Worm (Caenorhabditis elegans): ENCODE measurements around the gene Y49E10.30.

- TF ChIP-seq dao-5 (tag; optimal IDR thresholded peaks at IDR 0.05) = no peak
- TF ChIP-seq him-1 (tag; optimal IDR thresholded peaks at IDR 0.05) = no peak
- no peak for TF ChIP-seq W03F9.2 (tag; optimal IDR thresholded peaks at IDR 0.05)
Measured at ce11 chrIII:12375614-12376013, 11.1 kb upstream of the Y49E10.30 start.

All from whole organism, L4/young adult.